Worm (Caenorhabditis elegans) whole organism, young adult: ENCODE measurements around the gene mtre-1.

ENCODE experiments used
- F23B12.7 ChIP-seq: sonication (generic microtip); optimal IDR thresholded peaks from 2 replicates; lab custom pipeline; 2017; ENCODE audit warnings: missing genetic modification characterization, mild to moderate bottlenecking, missing compliant biosample characterization, antibody characterized with exemption, moderate library complexity; ENCODE audit not compliant: insufficient read depth
- ama-1 ChIP-seq, 3 experiments: fragments of 150-350 bp in 1 of 3; sonication (generic microtip) in 2 of 3; optimal IDR thresholded peaks; 2 replicates each; lab custom pipeline; 2014 to 2018; ENCODE audit warnings: missing biosample characterization in 2 of 3, missing genetic modification characterization in 2 of 3, missing genetic modification reagents in 2 of 3
- atf-7 ChIP-seq: sonication (generic microtip); optimal IDR thresholded peaks from 2 replicates; lab custom pipeline; 2017; ENCODE audit warnings: mild to moderate bottlenecking, missing genetic modification characterization, missing compliant biosample characterization
- attf-3 ChIP-seq: fragments of 200-800 bp; sonication (Bioruptor generic); conservative IDR thresholded peaks from 2 replicates; pipeline ENCODE4 v1.3.6; 2022; ENCODE audit warnings: missing genetic modification reagents, missing genetic modification characterization, missing compliant biosample characterization
- bed-1 ChIP-seq: fragments of 200-800 bp; sonication (Bioruptor generic); IDR thresholded peaks from 2 replicates; pipeline ENCODE4 v1.3.6; 2022; ENCODE audit warnings: missing genetic modification reagents, missing genetic modification characterization, missing compliant biosample characterization
- gei-17 ChIP-seq: fragments of 200-800 bp; sonication (Bioruptor generic); optimal IDR thresholded peaks from 2 replicates; lab custom pipeline; 2018; ENCODE audit warnings: mild to moderate bottlenecking, missing genetic modification characterization, missing compliant biosample characterization
- him-1 ChIP-seq: sonication (generic microtip); optimal IDR thresholded peaks from 2 replicates; lab custom pipeline; 2016; ENCODE audit warnings: missing genotype, missing genetic modification reagents, missing genetic modification characterization, missing compliant biosample characterization
- lin-54 ChIP-seq: fragments of 200-800 bp; sonication (Bioruptor generic); optimal IDR thresholded peaks from 2 replicates; lab custom pipeline; 2018; ENCODE audit warnings: mild to moderate bottlenecking, missing genetic modification characterization, missing compliant biosample characterization
- lsy-27 ChIP-seq: sonication (generic microtip); optimal IDR thresholded peaks from 2 replicates; lab custom pipeline; 2017; ENCODE audit warnings: missing genetic modification characterization, mild to moderate bottlenecking, missing compliant biosample characterization, antibody characterized with exemption, missing genotype, borderline replicate concordance; ENCODE audit not compliant: insufficient read depth
- pha-4 ChIP-seq: fragments of 150-350 bp; sonication (generic microtip); optimal IDR thresholded peaks from 2 replicates; lab custom pipeline; 2014; ENCODE audit warnings: missing biosample characterization, missing genetic modification reagents, missing genetic modification characterization
- snpc-1.1 ChIP-seq: sonication (generic microtip); optimal IDR thresholded peaks from 2 replicates; lab custom pipeline; 2017; ENCODE audit warnings: missing genetic modification characterization, mild to moderate bottlenecking, missing compliant biosample characterization, antibody characterized with exemption, moderate library complexity, missing genotype, missing genetic modification reagents; ENCODE audit not compliant: insufficient read depth
- snpc-4 ChIP-seq, 5 experiments: fragments of 150-350 bp in 1 of 5; sonication (generic microtip) in 4 of 5; optimal IDR thresholded peaks; 2 replicates each; lab custom pipeline; 2014 to 2018; ENCODE audit warnings: missing genetic modification characterization in 5 of 5, missing biosample characterization in 3 of 5, antibody characterized with exemption in 2 of 5, mild to moderate bottlenecking in 2 of 5, missing compliant biosample characterization in 2 of 5, missing genotype in 2 of 5, moderate library complexity in 2 of 5, missing genetic modification reagents in 1 of 5
- unc-130 ChIP-seq: sonication (generic microtip); optimal IDR thresholded peaks from 2 replicates; lab custom pipeline; 2016; ENCODE audit warnings: missing genetic modification reagents, missing genetic modification characterization, missing compliant biosample characterization
- unc-62 ChIP-seq: fragments of 150-350 bp; optimal IDR thresholded peaks from 2 replicates; lab custom pipeline; 2014; ENCODE audit warnings: missing biosample characterization, missing genetic modification reagents, missing genetic modification characterization

- TF ChIP-seq snpc-1.1 (peak; percentile 34), bed-1 (GFP tag; lab: Robert Waterston, UW) (no peak), snpc-4 (GFP tag; optimal IDR thresholded peaks at IDR 0.05; lab: Kevin White, UChicago) (no peak), snpc-4 (tag; optimal IDR thresholded peaks at IDR 0.05; lab: Kevin White, UChicago) (peak; percentile 45 to 74 (median 73)), attf-3 (GFP tag; lab: Robert Waterston, UW) (no peak), pha-4 (tag; lab: Kevin White, UChicago) (no peak), unc-130 (GFP tag; lab: Kevin White, UChicago) (no peak), lsy-27 (tag; lab: Kevin White, UChicago) (no peak), unc-62 (GFP tag; lab: Kevin White, UChicago) (no peak), him-1 (peak; percentile 44), atf-7 (tag; lab: Kevin White, UChicago) (no peak), gei-17 (GFP tag; lab: Kevin White, UChicago) (no peak), lin-54 (GFP tag; lab: Kevin White, UChicago) (peak; percentile 69), F23B12.7 (tag; lab: Kevin White, UChicago) (peak; percentile 13), ama-1 (optimal IDR thresholded peaks at IDR 0.05; lab: Kevin White, UChicago) (no peak), ama-1 (GFP tag; optimal IDR thresholded peaks at IDR 0.05; lab: Kevin White, UChicago) (no peak)
Measured at ce11 chrII:8086803-8087202, 36.4 kb upstream of the mtre-1 start, which contains the start of gene K02C4.3.
